Worm (Caenorhabditis elegans) whole organism, mixed stage, embryonic: ENCODE measurements around the gene ubxn-6.

Experiments used
- M03D4.4 ChIP-seq: sonication (generic microtip); optimal IDR thresholded peaks from 2 replicates; lab custom pipeline; 2017; ENCODE audit warnings: mild to moderate bottlenecking, missing genetic modification characterization, missing compliant biosample characterization
- bed-3 ChIP-seq: fragments of 200-800 bp; sonication (Bioruptor generic); optimal IDR thresholded peaks from 3 replicates; lab custom pipeline; 2018; ENCODE audit warnings: mild to moderate bottlenecking, missing genetic modification characterization, moderate library complexity, missing compliant biosample characterization
- ceh-39 ChIP-seq: fragments of 150-350 bp; optimal IDR thresholded peaks from 2 replicates; lab custom pipeline; 2014; ENCODE audit warnings: missing biosample characterization, missing genetic modification characterization
- ceh-43 ChIP-seq: fragments of 200-800 bp; sonication (Bioruptor generic); optimal IDR thresholded peaks from 2 replicates; lab custom pipeline; 2018; ENCODE audit warnings: mild to moderate bottlenecking, missing genetic modification characterization, moderate library complexity, missing compliant biosample characterization
- ceh-83 ChIP-seq: fragments of 200-800 bp; sonication (Bioruptor generic); optimal IDR thresholded peaks from 2 replicates; lab custom pipeline; 2018; ENCODE audit warnings: mild to moderate bottlenecking, missing genetic modification characterization, missing compliant biosample characterization
- ces-1 ChIP-seq: fragments of 150-350 bp; optimal IDR thresholded peaks from 2 replicates; lab custom pipeline; 2014; ENCODE audit warnings: missing biosample characterization, missing genetic modification reagents, missing genetic modification characterization
- drap-1 ChIP-seq: fragments of 200-800 bp; sonication (Bioruptor generic); optimal IDR thresholded peaks from 3 replicates; lab custom pipeline; 2018; ENCODE audit warnings: mild to moderate bottlenecking, missing genetic modification characterization, missing compliant biosample characterization
- elt-1 ChIP-seq: sonication (generic microtip); optimal IDR thresholded peaks from 2 replicates; lab custom pipeline; 2017; ENCODE audit warnings: missing genetic modification characterization, mild to moderate bottlenecking, missing compliant biosample characterization, antibody characterized with exemption, moderate library complexity, borderline replicate concordance; ENCODE audit not compliant: insufficient read depth
- elt-3 ChIP-seq: fragments of 150-350 bp; optimal IDR thresholded peaks from 2 replicates; lab custom pipeline; 2014; ENCODE audit warnings: missing biosample characterization, missing genetic modification characterization
- flh-1 ChIP-seq: fragments of 200-800 bp; sonication (Bioruptor generic); optimal IDR thresholded peaks from 2 replicates; lab custom pipeline; 2018; ENCODE audit warnings: mild to moderate bottlenecking, missing genetic modification characterization, moderate library complexity, missing compliant biosample characterization
- ham-2 ChIP-seq: fragments of 200-800 bp; sonication (Bioruptor generic); optimal IDR thresholded peaks from 2 replicates; lab custom pipeline; 2018; ENCODE audit warnings: mild to moderate bottlenecking, missing genetic modification characterization, missing compliant biosample characterization
- hlh-1 ChIP-seq: fragments of 150-350 bp; optimal IDR thresholded peaks from 2 replicates; lab custom pipeline; 2014; ENCODE audit warnings: missing biosample characterization, missing genetic modification reagents, missing genetic modification characterization
- lin-13 ChIP-seq: fragments of 150-350 bp; optimal IDR thresholded peaks from 2 replicates; lab custom pipeline; 2014; ENCODE audit warnings: missing biosample characterization, missing genetic modification characterization
- lin-32 ChIP-seq: fragments of 200-800 bp; sonication (Bioruptor generic); optimal IDR thresholded peaks from 2 replicates; lab custom pipeline; 2018; ENCODE audit warnings: mild to moderate bottlenecking, missing genetic modification characterization, missing compliant biosample characterization
- lsy-2 ChIP-seq: fragments of 150-350 bp; optimal IDR thresholded peaks from 2 replicates; lab custom pipeline; 2014; ENCODE audit warnings: missing biosample characterization, missing genetic modification characterization
- mab-5 ChIP-seq: fragments of 150-350 bp; optimal IDR thresholded peaks from 2 replicates; lab custom pipeline; 2014; ENCODE audit warnings: missing biosample characterization, missing genetic modification characterization
- mep-1 ChIP-seq: fragments of 150-350 bp; optimal IDR thresholded peaks from 2 replicates; lab custom pipeline; 2017; ENCODE audit warnings: missing biosample characterization, missing genetic modification reagents, missing genetic modification characterization, inconsistent platforms
- mls-2 ChIP-seq: sonication (generic microtip); optimal IDR thresholded peaks from 2 replicates; lab custom pipeline; 2016; ENCODE audit warnings: mild to moderate bottlenecking, missing genetic modification characterization, moderate library complexity, missing compliant biosample characterization
- nhr-12 ChIP-seq: fragments of 150-350 bp; optimal IDR thresholded peaks from 2 replicates; lab custom pipeline; 2014; ENCODE audit warnings: missing biosample characterization, missing genetic modification characterization
- nhr-2 ChIP-seq: fragments of 150-350 bp; optimal IDR thresholded peaks from 2 replicates; lab custom pipeline; 2014; ENCODE audit warnings: missing biosample characterization, missing genetic modification characterization
- nhr-237 ChIP-seq: fragments of 150-350 bp; optimal IDR thresholded peaks from 2 replicates; lab custom pipeline; 2014; ENCODE audit warnings: missing biosample characterization, missing genetic modification characterization
- nhr-28 ChIP-seq: fragments of 150-350 bp; optimal IDR thresholded peaks from 2 replicates; lab custom pipeline; 2014; ENCODE audit warnings: missing biosample characterization, missing genetic modification characterization
- nhr-76 ChIP-seq: sonication (generic microtip); optimal IDR thresholded peaks from 2 replicates; lab custom pipeline; 2017; ENCODE audit warnings: missing biosample characterization, missing genetic modification characterization
- pha-4 ChIP-seq: fragments of 150-350 bp; optimal IDR thresholded peaks from 2 replicates; lab custom pipeline; 2018; ENCODE audit warnings: missing biosample characterization, missing genetic modification reagents, missing genetic modification characterization
- sem-2 ChIP-seq: fragments of 200-800 bp; sonication (Bioruptor generic); optimal IDR thresholded peaks from 2 replicates; lab custom pipeline; 2018; ENCODE audit warnings: mild to moderate bottlenecking, missing genetic modification characterization, missing compliant biosample characterization
- sptf-1 ChIP-seq: sonication (generic microtip); optimal IDR thresholded peaks from 2 replicates; lab custom pipeline; 2017; ENCODE audit warnings: mild to moderate bottlenecking, missing genetic modification characterization, moderate library complexity, missing compliant biosample characterization
- tbx-8 ChIP-seq: fragments of 200-800 bp; sonication (Bioruptor generic); optimal IDR thresholded peaks from 2 replicates; lab custom pipeline; 2018; ENCODE audit warnings: mild to moderate bottlenecking, missing genetic modification characterization, moderate library complexity, missing compliant biosample characterization
- unc-120 ChIP-seq: sonication (generic microtip); optimal IDR thresholded peaks from 2 replicates; lab custom pipeline; 2017; ENCODE audit warnings: missing genetic modification characterization, missing compliant biosample characterization; ENCODE audit not compliant: poor library complexity, severe bottlenecking
- unc-39 ChIP-seq: fragments of 150-350 bp; optimal IDR thresholded peaks from 2 replicates; lab custom pipeline; 2014; ENCODE audit warnings: missing biosample characterization, missing genetic modification characterization
- unc-62 ChIP-seq: fragments of 150-350 bp; optimal IDR thresholded peaks from 2 replicates; lab custom pipeline; 2014; ENCODE audit warnings: missing biosample characterization, missing genetic modification reagents, missing genetic modification characterization
- zip-8 ChIP-seq: fragments of 150-350 bp; optimal IDR thresholded peaks from 2 replicates; lab custom pipeline; 2014; ENCODE audit warnings: missing biosample characterization, missing genetic modification characterization
- ztf-11 ChIP-seq: fragments of 150-350 bp; optimal IDR thresholded peaks from 2 replicates; lab custom pipeline; 2014; ENCODE audit warnings: missing biosample characterization, missing genetic modification characterization

Gene ubxn-6

DNA sequence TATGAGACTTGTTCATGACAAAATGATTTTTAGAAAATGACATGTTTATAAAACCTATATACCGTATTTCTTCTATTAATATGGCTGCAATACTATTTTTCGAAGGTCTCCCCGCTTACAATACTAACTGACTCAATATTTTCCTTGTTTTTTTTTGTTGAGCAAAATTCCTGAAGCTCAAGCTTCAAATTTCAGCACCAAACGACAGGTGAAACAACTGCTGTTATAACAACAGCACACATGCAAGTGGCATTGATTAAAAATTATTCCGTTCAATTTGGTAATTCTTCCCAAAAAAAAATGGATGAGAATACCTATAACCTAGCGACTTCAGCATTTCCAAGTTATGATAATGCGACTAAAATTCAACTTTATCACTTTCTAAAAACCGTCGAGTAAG lies 4.9 kb upstream of the ubxn-6 start, which contains the start of gene srw-94:
Gene srw-94 (plus strand): TSS at position 301 of the 400 bp plus-strand sequence.
- TF ChIP-seq lsy-2 (tag; lab: Kevin White, UChicago) (no peak), ces-1 (GFP tag; lab: Kevin White, UChicago) (no peak), nhr-12 (tag; lab: Kevin White, UChicago) (no peak), nhr-28 (tag; lab: Kevin White, UChicago) (no peak), sptf-1 (tag; lab: Kevin White, UChicago) (no peak), unc-39 (tag; lab: Kevin White, UChicago) (no peak), ztf-11 (tag; lab: Kevin White, UChicago) (no peak), lin-32 (GFP tag; lab: Kevin White, UChicago) (no peak), lin-13 (tag; lab: Kevin White, UChicago) (no peak), tbx-8 (GFP tag; lab: Kevin White, UChicago) (no peak)

- TF ChIP-seq unc-120 (tag; lab: Kevin White, UChicago): no peak
- no peak for TF ChIP-seq nhr-76 (tag; lab: Kevin White, UChicago)
- TF ChIP-seq M03D4.4 (tag; lab: Kevin White, UChicago): no peak
- TF ChIP-seq bed-3 (GFP tag; lab: Kevin White, UChicago): no peak
- no peak for TF ChIP-seq hlh-1
- TF ChIP-seq nhr-28 (tag; lab: Kevin White, UChicago): no peak
- TF ChIP-seq mab-5 (tag; lab: Kevin White, UChicago): no peak
- TF ChIP-seq lin-32 (GFP tag; lab: Kevin White, UChicago): no peak
These were observed 2.6 kb upstream of the ubxn-6 start, which contains the start of gene srw-95 for ce11 chrIV:4811863-4812262. TSS of gene srw-95 (plus strand) at chrIV:4812075.

DNA sequence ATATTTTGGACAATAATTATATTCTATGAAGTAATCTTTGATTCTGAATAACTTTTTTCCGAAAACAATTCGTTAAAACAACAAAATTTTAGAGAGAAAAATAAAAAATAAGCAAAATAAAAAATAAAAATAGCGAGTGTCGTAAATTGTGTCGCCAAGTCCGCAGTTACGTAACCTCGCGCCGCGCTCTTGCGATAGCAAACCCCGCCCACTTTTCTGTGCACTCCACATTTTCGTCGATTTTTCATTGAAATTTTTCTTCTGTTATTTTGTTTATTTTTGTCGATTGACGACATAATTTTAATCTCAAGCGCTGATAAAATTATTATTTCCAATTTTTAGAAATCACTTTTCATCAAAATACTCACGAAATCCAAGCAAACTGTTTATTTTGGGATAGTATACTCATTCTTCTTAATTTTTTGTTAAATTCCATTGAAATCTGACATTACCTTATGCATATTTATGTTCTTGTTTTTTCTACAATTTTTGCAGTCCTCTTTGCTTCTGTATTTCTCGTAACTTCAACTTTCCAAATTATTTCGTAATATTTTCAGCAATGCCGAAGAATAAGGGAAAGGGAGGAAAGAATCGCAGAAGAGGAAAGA lies 1.2 kb upstream of the ubxn-6 start, which contains the start of gene eif-1.A:
Gene eif-1.A (plus strand): TSS at position 558 of the 608 bp plus-strand sequence.
- TF ChIP-seq unc-62 (no peak), zip-8 (tag; lab: Kevin White, UChicago) (no peak), nhr-2 (tag; lab: Kevin White, UChicago) (no peak), bed-3 (GFP tag; lab: Kevin White, UChicago) (no peak), ceh-43 (GFP tag; lab: Kevin White, UChicago) (no peak), ham-2 (GFP tag; lab: Kevin White, UChicago) (peak; percentile 11), ztf-11 (tag; lab: Kevin White, UChicago) (no peak), pha-4 (peak; percentile 33), drap-1 (GFP tag; lab: Kevin White, UChicago) (peak; percentile 3), elt-3 (no peak), ceh-83 (no peak), nhr-12 (tag; lab: Kevin White, UChicago) (no peak), flh-1 (no peak), mep-1 (peak; percentile 79), nhr-28 (tag; lab: Kevin White, UChicago) (no peak), sptf-1 (tag; lab: Kevin White, UChicago) (peak; percentile 22), elt-1 (no peak), hlh-1 (peak; percentile 50), lin-13 (tag; lab: Kevin White, UChicago) (peak; percentile 44), ceh-39 (tag; lab: Kevin White, UChicago) (peak; percentile 5), mls-2 (tag; lab: Kevin White, UChicago) (peak; percentile 2), lsy-2 (tag; lab: Kevin White, UChicago) (peak; percentile 75), tbx-8 (GFP tag; lab: Kevin White, UChicago) (no peak), nhr-237 (tag; lab: Kevin White, UChicago) (peak; percentile 41)

DNA sequence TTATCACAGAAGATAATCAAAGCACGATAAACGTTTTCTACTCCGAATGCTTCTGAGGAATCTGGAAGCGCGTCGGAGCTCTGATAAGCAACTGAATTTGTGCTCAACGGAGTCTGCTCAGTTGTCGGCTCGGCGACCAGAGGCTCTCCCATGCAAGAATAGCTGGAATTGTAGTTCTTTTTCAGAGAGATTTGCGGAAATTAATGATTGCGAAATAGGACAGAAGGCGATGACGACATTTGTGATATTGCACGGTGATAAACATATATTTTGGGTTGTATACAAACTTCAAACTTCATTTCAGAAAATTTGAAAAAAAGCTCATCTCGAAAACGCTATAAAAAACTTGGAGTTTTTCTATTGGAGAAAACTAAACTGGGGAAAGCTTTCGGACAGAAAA lies 516 bp upstream of the ubxn-6 start, which contains the start of gene H06H21.37:
Gene H06H21.37 (minus strand): TSS at position 162 of the 400 bp plus-strand sequence.
- TF ChIP-seq sptf-1 (tag; lab: Kevin White, UChicago) (no peak), nhr-28 (tag; lab: Kevin White, UChicago) (no peak), nhr-237 (tag; lab: Kevin White, UChicago) (no peak), ceh-83 (no peak), mep-1 (no peak), drap-1 (GFP tag; lab: Kevin White, UChicago) (no peak), nhr-12 (tag; lab: Kevin White, UChicago) (no peak), elt-3 (no peak), lin-13 (tag; lab: Kevin White, UChicago) (no peak), pha-4 (no peak), mls-2 (tag; lab: Kevin White, UChicago) (no peak), mab-5 (tag; lab: Kevin White, UChicago) (no peak), M03D4.4 (tag; lab: Kevin White, UChicago) (no peak), nhr-76 (tag; lab: Kevin White, UChicago) (no peak), zip-8 (tag; lab: Kevin White, UChicago) (no peak), sem-2 (no peak), lsy-2 (tag; lab: Kevin White, UChicago) (no peak)
